Fruit fly (Drosophila melanogaster) Kc167 (cell line): Measurements from ENCODE around the gene CG7695.

Experiments
- Sin3A ChIP-seq: fragments of >200 bp; optimal IDR thresholded peaks from 2 replicates; lab custom pipeline; 2018; ENCODE audit warnings: missing external identifiers
- h ChIP-seq: fragments of >200 bp; optimal IDR thresholded peaks from 3 replicates; lab custom pipeline; 2018; ENCODE audit warnings: missing external identifiers
- psq ChIP-seq: fragments of >200 bp; optimal IDR thresholded peaks from 2 replicates; lab custom pipeline; 2017; ENCODE audit warnings: missing external identifiers

DNA sequence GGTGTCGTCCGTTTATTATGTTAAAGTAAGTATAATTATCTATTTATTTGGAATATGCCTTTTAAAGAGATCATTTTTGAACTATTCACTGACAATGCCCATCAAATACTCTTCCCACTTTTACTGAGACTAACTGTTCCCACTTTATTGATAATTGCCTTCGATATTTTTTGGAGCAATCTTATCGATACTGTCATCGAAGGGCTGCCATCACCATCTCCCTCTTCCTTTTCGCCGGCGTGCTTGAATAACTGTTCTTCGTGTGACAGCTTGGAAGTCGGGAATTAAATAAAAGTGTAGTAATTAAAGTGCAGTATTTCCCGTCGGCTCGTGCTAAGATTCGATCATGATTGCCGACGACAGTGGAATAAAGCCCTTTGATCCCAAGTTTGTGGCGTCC is 26.6 kb downstream of the CG7695 start, which contains the start of gene qin:
- TF ChIP-seq Sin3A (lab: Kevin White, UChicago) (no peak), psq (lab: Kevin White, UChicago) (no peak), h (no peak)
